Fruit fly (Drosophila melanogaster): ENCODE measurements around the gene Syx5.

The Syx5 gene

dm6 chr2L:16275177-16275808 is 31.9 kb upstream of the Syx5 start:
- TF ChIP-seq CG8159 (tag; optimal IDR thresholded peaks at IDR 0.05) (no peak), CG17806 (tag; optimal IDR thresholded peaks at IDR 0.05) (no peak), D1 (tag; optimal IDR thresholded peaks at IDR 0.05) (no peak), CG8301 (tag; optimal IDR thresholded peaks at IDR 0.05) (no peak), CG4496 (GFP tag; IDR thresholded peaks at IDR 0.05) (no peak)

dm6 chr2L:16275809-16276178 is 31.4 kb upstream of the Syx5 start:
- TF ChIP-seq CG4496 (GFP tag; IDR thresholded peaks at IDR 0.05) (peak; percentile 82), Snoo (tag; optimal IDR thresholded peaks at IDR 0.05) (peak; percentile 15), CG34367 (tag; optimal IDR thresholded peaks at IDR 0.05) (peak; percentile 7), rn (GFP tag; IDR thresholded peaks at IDR 0.05) (0 out of 2 replicates have a peak, but pooled peaks have one; percentile 40), Pif1A (GFP tag; optimal IDR thresholded peaks at IDR 0.05) (peak; percentile 68), CG14655 (GFP tag; optimal IDR thresholded peaks at IDR 0.05) (peak; percentile 71), CG12605 (GFP tag; IDR thresholded peaks at IDR 0.05) (no peak), CG9948 (tag; optimal IDR thresholded peaks at IDR 0.05) (peak; percentile 49), fd96Ca (GFP tag; IDR thresholded peaks at IDR 0.05) (peak; percentile 65; the same call in 2 of the 3 replicates), CG10348 (GFP tag; IDR thresholded peaks at IDR 0.05) (no peak; the same call in 1 of the 2 replicates), CG32121 (GFP tag; IDR thresholded peaks at IDR 0.05) (peak; percentile 79; the same call in 1 of the 2 replicates), gl (tag; optimal IDR thresholded peaks at IDR 0.05) (no peak), CG13204 (GFP tag; optimal IDR thresholded peaks at IDR 0.05) (no peak), Pif1B (GFP tag; optimal IDR thresholded peaks at IDR 0.05) (peak; percentile 34), CG17806 (tag; optimal IDR thresholded peaks at IDR 0.05) (peak; percentile 51), CG8159 (tag; optimal IDR thresholded peaks at IDR 0.05) (peak; percentile 67), Ets98B (GFP tag; IDR thresholded peaks at IDR 0.05) (peak; percentile 66), EcR (GFP tag; optimal IDR thresholded peaks at IDR 0.05) (peak; percentile 89), D1 (tag; optimal IDR thresholded peaks at IDR 0.05) (no peak), CG15710 (tag; optimal IDR thresholded peaks at IDR 0.05) (peak; percentile 32), CG8301 (tag; optimal IDR thresholded peaks at IDR 0.05) (peak; percentile 71)

dm6 chr2L:16276820-16277219 is 30.3 kb upstream of the Syx5 start:
- 0 out of 3 replicates have a peak, but pooled peaks have one; percentile 35 for TF ChIP-seq CG4496 (GFP tag; IDR thresholded peaks at IDR 0.05)
- no peak for TF ChIP-seq CG8159 (tag; optimal IDR thresholded peaks at IDR 0.05)
- TF ChIP-seq Pif1A (GFP tag; optimal IDR thresholded peaks at IDR 0.05) = no peak
- TF ChIP-seq CG15710 (tag; optimal IDR thresholded peaks at IDR 0.05) = no peak
- TF ChIP-seq Ets98B (GFP tag; IDR thresholded peaks at IDR 0.05) = no peak
- no peak for TF ChIP-seq Pif1B (GFP tag; optimal IDR thresholded peaks at IDR 0.05)
- TF ChIP-seq CG13204 (GFP tag; optimal IDR thresholded peaks at IDR 0.05) = no peak

- TF ChIP-seq Pif1A (GFP tag; optimal IDR thresholded peaks at IDR 0.05) (no peak), CG8301 (tag; optimal IDR thresholded peaks at IDR 0.05) (no peak), CG14655 (GFP tag; optimal IDR thresholded peaks at IDR 0.05) (no peak), rn (GFP tag; IDR thresholded peaks at IDR 0.05) (no peak), CG32121 (GFP tag; IDR thresholded peaks at IDR 0.05) (no peak), CG12605 (GFP tag; IDR thresholded peaks at IDR 0.05) (no peak), Pif1B (GFP tag; optimal IDR thresholded peaks at IDR 0.05) (no peak), CG34367 (tag; optimal IDR thresholded peaks at IDR 0.05) (no peak), CG13204 (GFP tag; optimal IDR thresholded peaks at IDR 0.05) (no peak), EcR (GFP tag; optimal IDR thresholded peaks at IDR 0.05) (no peak), CG4496 (GFP tag; IDR thresholded peaks at IDR 0.05) (no peak)
Observed at dm6 chr2L:16277922-16278321, 29.2 kb upstream of the Syx5 start.

- TF ChIP-seq CG8301 (tag; optimal IDR thresholded peaks at IDR 0.05) (no peak), CG8159 (tag; optimal IDR thresholded peaks at IDR 0.05) (no peak), Snoo (tag; optimal IDR thresholded peaks at IDR 0.05) (no peak), CG13204 (GFP tag; optimal IDR thresholded peaks at IDR 0.05) (peak; percentile 80), gl (tag; optimal IDR thresholded peaks at IDR 0.05) (no peak), Ets98B (GFP tag; IDR thresholded peaks at IDR 0.05) (no peak), CG34367 (tag; optimal IDR thresholded peaks at IDR 0.05) (no peak), CG4496 (GFP tag; IDR thresholded peaks at IDR 0.05) (0 out of 3 replicates have a peak, but pooled peaks have one; percentile 39), CG32121 (GFP tag; IDR thresholded peaks at IDR 0.05) (no peak)
Observed at dm6 chr2L:16278842-16279241, 28.3 kb upstream of the Syx5 start.

- peak; percentile 80 for TF ChIP-seq Pif1B (GFP tag; optimal IDR thresholded peaks at IDR 0.05)
- peak; percentile 86 for TF ChIP-seq CG8159 (tag; optimal IDR thresholded peaks at IDR 0.05)
- TF ChIP-seq CG14655 (GFP tag; optimal IDR thresholded peaks at IDR 0.05) = peak; percentile 95
- peak; percentile 88 for TF ChIP-seq CG4496 (GFP tag; IDR thresholded peaks at IDR 0.05)
- peak; percentile 70; the same call in 1 of the 2 replicates for TF ChIP-seq CG10348 (GFP tag; IDR thresholded peaks at IDR 0.05)
- TF ChIP-seq EcR (GFP tag; optimal IDR thresholded peaks at IDR 0.05) = no peak
- TF ChIP-seq CG15710 (tag; optimal IDR thresholded peaks at IDR 0.05) = peak; percentile 86
- peak; percentile 57 for TF ChIP-seq gl (tag; optimal IDR thresholded peaks at IDR 0.05)
- TF ChIP-seq CG32121 (GFP tag; IDR thresholded peaks at IDR 0.05) = peak; percentile 86
- peak; percentile 85 for TF ChIP-seq CG34367 (tag; optimal IDR thresholded peaks at IDR 0.05)
- TF ChIP-seq CG12605 (GFP tag; IDR thresholded peaks at IDR 0.05) = peak; percentile 67
- peak; percentile 40; the same call in 1 of the 3 replicates for TF ChIP-seq fd96Ca (GFP tag; IDR thresholded peaks at IDR 0.05)
- peak; percentile 92 for TF ChIP-seq CG9948 (tag; optimal IDR thresholded peaks at IDR 0.05)
- TF ChIP-seq Snoo (tag; optimal IDR thresholded peaks at IDR 0.05) = peak; percentile 67
- peak; percentile 94 for TF ChIP-seq CG8301 (tag; optimal IDR thresholded peaks at IDR 0.05)
- peak; percentile 88 for TF ChIP-seq Pif1A (GFP tag; optimal IDR thresholded peaks at IDR 0.05)
- peak; percentile 73 for TF ChIP-seq Ets98B (GFP tag; IDR thresholded peaks at IDR 0.05)
- peak; percentile 41 for TF ChIP-seq CG13204 (GFP tag; optimal IDR thresholded peaks at IDR 0.05)
- peak; percentile 89 for TF ChIP-seq CG17806 (tag; optimal IDR thresholded peaks at IDR 0.05)
- TF ChIP-seq D1 (tag; optimal IDR thresholded peaks at IDR 0.05) = peak; percentile 92
- TF ChIP-seq rn (GFP tag; IDR thresholded peaks at IDR 0.05) = peak; percentile 62
Observed at dm6 chr2L:16279774-16280252, 27.3 kb upstream of the Syx5 start.

All from whole organism, pupa.